Worm (Caenorhabditis elegans) whole organism, L2 larva: ENCODE measurements around the gene hecd-1.

Experiments used
- C34F6.9 ChIP-seq: fragments of 150-350 bp; optimal IDR thresholded peaks from 2 replicates; lab custom pipeline; 2014; ENCODE audit warnings: missing biosample characterization, missing genetic modification characterization
- F13H6.1 ChIP-seq: sonication (generic microtip); optimal IDR thresholded peaks from 2 replicates; lab custom pipeline; 2016; ENCODE audit warnings: missing genetic modification characterization, missing compliant biosample characterization
- Y55F3AM.14 ChIP-seq: fragments of 200-800 bp; sonication (Bioruptor generic); optimal IDR thresholded peaks from 2 replicates; lab custom pipeline; 2018; ENCODE audit warnings: mild to moderate bottlenecking, missing genetic modification characterization, missing compliant biosample characterization
- ZK546.5 ChIP-seq: sonication (generic microtip); optimal IDR thresholded peaks from 2 replicates; lab custom pipeline; 2017; ENCODE audit warnings: missing biosample characterization, missing genetic modification characterization
- alr-1 ChIP-seq: fragments of 150-350 bp; optimal IDR thresholded peaks from 2 replicates; lab custom pipeline; 2014; ENCODE audit warnings: missing biosample characterization, missing genetic modification characterization
- aly-2 ChIP-seq: fragments of 150-350 bp; optimal IDR thresholded peaks from 2 replicates; lab custom pipeline; 2014; ENCODE audit warnings: missing biosample characterization, missing genetic modification characterization
- ama-1 ChIP-seq: fragments of 150-350 bp; optimal IDR thresholded peaks from 2 replicates; lab custom pipeline; 2018; ENCODE audit warnings: inconsistent platforms
- blmp-1 ChIP-seq: sonication (generic microtip); optimal IDR thresholded peaks from 2 replicates; lab custom pipeline; 2017; ENCODE audit warnings: missing genetic modification characterization, mild to moderate bottlenecking, missing compliant biosample characterization, antibody characterized with exemption, moderate library complexity; ENCODE audit not compliant: insufficient read depth
- ceh-16 ChIP-seq: fragments of 150-350 bp; optimal IDR thresholded peaks from 2 replicates; lab custom pipeline; 2014; ENCODE audit warnings: missing biosample characterization, missing genetic modification characterization
- ceh-82 ChIP-seq: fragments of 150-350 bp; optimal IDR thresholded peaks from 2 replicates; lab custom pipeline; 2014; ENCODE audit warnings: missing biosample characterization, missing genetic modification characterization
- crh-2 ChIP-seq: sonication (generic microtip); optimal IDR thresholded peaks from 2 replicates; lab custom pipeline; 2017; ENCODE audit warnings: missing biosample characterization, missing genetic modification characterization
- dmd-4 ChIP-seq: sonication (generic microtip); optimal IDR thresholded peaks from 2 replicates; lab custom pipeline; 2017; ENCODE audit warnings: missing biosample characterization, missing genetic modification characterization
- egl-27 ChIP-seq: sonication (generic microtip); optimal IDR thresholded peaks from 3 replicates; lab custom pipeline; 2017; ENCODE audit warnings: missing biosample characterization, missing genetic modification reagents, missing genetic modification characterization
- elt-1 ChIP-seq: fragments of 150-350 bp; optimal IDR thresholded peaks from 2 replicates; lab custom pipeline; 2014; ENCODE audit warnings: missing biosample characterization, missing genetic modification characterization
- elt-3 ChIP-seq: sonication (generic microtip); optimal IDR thresholded peaks from 2 replicates; lab custom pipeline; 2017; ENCODE audit warnings: missing biosample characterization, missing genetic modification characterization
- fos-1 ChIP-seq: fragments of 150-350 bp; optimal IDR thresholded peaks from 2 replicates; lab custom pipeline; 2014; ENCODE audit warnings: missing biosample characterization, missing genetic modification characterization
- gmeb-1 ChIP-seq: fragments of 150-350 bp; optimal IDR thresholded peaks from 2 replicates; lab custom pipeline; 2014; ENCODE audit warnings: missing biosample characterization, missing genetic modification characterization
- lin-11 ChIP-seq: fragments of 150-350 bp; sonication (generic microtip); optimal IDR thresholded peaks from 2 replicates; lab custom pipeline; 2014; ENCODE audit warnings: missing biosample characterization, missing genetic modification characterization, inconsistent platforms, mixed read lengths
- lin-39 ChIP-seq: fragments of 150-350 bp; optimal IDR thresholded peaks from 2 replicates; lab custom pipeline; 2014; ENCODE audit warnings: missing biosample characterization, missing genetic modification reagents, missing genetic modification characterization
- lsy-2 ChIP-seq, 2 experiments: fragments of 150-350 bp in 1 of 2; sonication (generic microtip) in 1 of 2; optimal IDR thresholded peaks; 2 replicates each; lab custom pipeline; 2014 to 2017; ENCODE audit warnings: missing biosample characterization in 2 of 2, missing genetic modification characterization in 2 of 2
- mab-5 ChIP-seq: fragments of 150-350 bp; optimal IDR thresholded peaks from 2 replicates; lab custom pipeline; 2014; ENCODE audit warnings: missing biosample characterization, missing genetic modification characterization
- nhr-129 ChIP-seq: fragments of 150-350 bp; optimal IDR thresholded peaks from 2 replicates; lab custom pipeline; 2014; ENCODE audit warnings: missing biosample characterization, missing genetic modification characterization
- nhr-21 ChIP-seq: fragments of 150-350 bp; optimal IDR thresholded peaks from 2 replicates; lab custom pipeline; 2014; ENCODE audit warnings: missing biosample characterization, missing genetic modification characterization
- nhr-23 ChIP-seq: fragments of 150-350 bp; optimal IDR thresholded peaks from 2 replicates; lab custom pipeline; 2014; ENCODE audit warnings: missing biosample characterization, missing genetic modification reagents, missing genetic modification characterization
- nhr-237 ChIP-seq: fragments of 150-350 bp; optimal IDR thresholded peaks from 2 replicates; lab custom pipeline; 2014; ENCODE audit warnings: missing biosample characterization, missing genetic modification characterization
- nhr-25 ChIP-seq: fragments of 150-350 bp; sonication (generic microtip); optimal IDR thresholded peaks from 3 replicates; lab custom pipeline; 2014; ENCODE audit warnings: missing biosample characterization, missing genetic modification characterization
- nhr-6 ChIP-seq: fragments of 150-350 bp; optimal IDR thresholded peaks from 2 replicates; lab custom pipeline; 2014; ENCODE audit warnings: missing biosample characterization, missing genetic modification characterization
- nhr-77 ChIP-seq: fragments of 150-350 bp; optimal IDR thresholded peaks from 2 replicates; lab custom pipeline; 2014; ENCODE audit warnings: missing biosample characterization, missing genetic modification characterization
- peb-1 ChIP-seq: fragments of 150-350 bp; optimal IDR thresholded peaks from 2 replicates; lab custom pipeline; 2014; ENCODE audit warnings: missing biosample characterization, missing genetic modification characterization
- sem-4 ChIP-seq: fragments of 150-350 bp; optimal IDR thresholded peaks from 2 replicates; lab custom pipeline; 2014; ENCODE audit warnings: missing biosample characterization, missing genetic modification reagents, missing genetic modification characterization
- skn-1 ChIP-seq: sonication (generic microtip); optimal IDR thresholded peaks from 2 replicates; lab custom pipeline; 2017; ENCODE audit warnings: missing biosample characterization, missing genetic modification characterization
- sma-9 ChIP-seq, 2 experiments: fragments of 150-350 bp in 1 of 2; sonication (generic microtip) in 1 of 2; optimal IDR thresholded peaks; 2 replicates each; lab custom pipeline; 2014 to 2016; ENCODE audit warnings: missing genetic modification characterization in 2 of 2, mild to moderate bottlenecking in 1 of 2, missing biosample characterization in 1 of 2, missing compliant biosample characterization in 1 of 2, missing genetic modification reagents in 1 of 2, moderate library complexity in 1 of 2
- snpc-4 ChIP-seq: fragments of 150-350 bp; optimal IDR thresholded peaks from 2 replicates; lab custom pipeline; 2014; ENCODE audit warnings: missing biosample characterization, missing genetic modification characterization
- unc-39 ChIP-seq: fragments of 150-350 bp; optimal IDR thresholded peaks from 2 replicates; lab custom pipeline; 2014; ENCODE audit warnings: missing biosample characterization, missing genetic modification characterization
- unc-55 ChIP-seq: fragments of 150-350 bp; sonication (generic microtip); optimal IDR thresholded peaks from 3 replicates; lab custom pipeline; 2014; ENCODE audit warnings: missing biosample characterization, missing genetic modification reagents, missing genetic modification characterization
- zag-1 ChIP-seq: fragments of 150-350 bp; optimal IDR thresholded peaks from 2 replicates; lab custom pipeline; 2014; ENCODE audit warnings: missing biosample characterization, missing genetic modification characterization
- ztf-11 ChIP-seq: sonication (generic microtip); optimal IDR thresholded peaks from 2 replicates; lab custom pipeline; 2017; ENCODE audit warnings: missing biosample characterization, missing genetic modification characterization
- ztf-4 ChIP-seq: fragments of 150-350 bp; optimal IDR thresholded peaks from 2 replicates; lab custom pipeline; 2014; ENCODE audit warnings: missing biosample characterization, missing genetic modification characterization

Gene hecd-1

DNA sequence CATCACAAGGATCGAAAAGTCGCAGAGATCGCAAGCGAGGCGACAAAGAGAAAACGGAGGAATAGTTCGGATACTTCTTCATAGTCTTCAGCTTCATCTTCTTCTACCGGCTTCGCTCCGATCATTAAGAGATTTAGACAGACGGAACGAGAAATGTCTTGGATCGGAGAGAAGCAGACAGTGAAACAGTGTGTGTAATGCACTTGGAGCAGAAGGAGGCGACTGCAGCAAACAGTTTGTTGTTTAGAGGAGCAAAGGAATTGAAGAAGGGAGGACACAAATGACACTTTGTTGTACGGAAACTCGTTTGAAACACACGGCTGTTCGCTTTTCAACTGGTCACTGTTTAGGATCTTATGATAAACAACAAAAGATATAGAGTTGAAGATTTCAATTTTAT is 45.1 kb downstream of the hecd-1 start:
- no peak for TF ChIP-seq gmeb-1
- no peak for TF ChIP-seq sem-4 (tag; lab: Kevin White, UChicago)
- TF ChIP-seq nhr-77 (tag; lab: Kevin White, UChicago): no peak
- no peak for TF ChIP-seq nhr-237 (tag; lab: Kevin White, UChicago)
- TF ChIP-seq nhr-23: no peak
- TF ChIP-seq elt-1 (tag; lab: Kevin White, UChicago): no peak
- TF ChIP-seq Y55F3AM.14 (GFP tag; lab: Kevin White, UChicago): no peak
- TF ChIP-seq mab-5 (tag; lab: Kevin White, UChicago): no peak
- TF ChIP-seq elt-3 (tag; lab: Kevin White, UChicago): no peak
- TF ChIP-seq unc-39 (tag; lab: Kevin White, UChicago): no peak
- TF ChIP-seq aly-2 (tag; lab: Kevin White, UChicago): no peak
- no peak for TF ChIP-seq crh-2 (tag; lab: Kevin White, UChicago)
- TF ChIP-seq C34F6.9: peak; percentile 40
- TF ChIP-seq zag-1: no peak
- TF ChIP-seq ZK546.5: no peak
- TF ChIP-seq alr-1 (tag; lab: Kevin White, UChicago): no peak
- TF ChIP-seq ztf-11 (tag; lab: Kevin White, UChicago): no peak
- TF ChIP-seq nhr-129 (tag; lab: Kevin White, UChicago): peak; percentile 60
- no peak for TF ChIP-seq blmp-1 (tag; lab: Kevin White, UChicago)
- no peak for TF ChIP-seq lin-39 (tag; lab: Kevin White, UChicago)
- peak in 1 of 2 experiments; percentile 53 for TF ChIP-seq lsy-2 (tag; optimal IDR thresholded peaks at IDR 0.05; lab: Kevin White, UChicago)
- peak; percentile 12 for TF ChIP-seq fos-1
- no peak for TF ChIP-seq dmd-4 (tag; lab: Kevin White, UChicago)
- TF ChIP-seq F13H6.1 (tag; lab: Kevin White, UChicago): peak; percentile 92
- TF ChIP-seq ceh-82 (tag; lab: Kevin White, UChicago): no peak
- peak; percentile 71 for TF ChIP-seq sma-9 (GFP tag; optimal IDR thresholded peaks at IDR 0.05; lab: Kevin White, UChicago)
- TF ChIP-seq sma-9 (tag; optimal IDR thresholded peaks at IDR 0.05; lab: Kevin White, UChicago): no peak

DNA sequence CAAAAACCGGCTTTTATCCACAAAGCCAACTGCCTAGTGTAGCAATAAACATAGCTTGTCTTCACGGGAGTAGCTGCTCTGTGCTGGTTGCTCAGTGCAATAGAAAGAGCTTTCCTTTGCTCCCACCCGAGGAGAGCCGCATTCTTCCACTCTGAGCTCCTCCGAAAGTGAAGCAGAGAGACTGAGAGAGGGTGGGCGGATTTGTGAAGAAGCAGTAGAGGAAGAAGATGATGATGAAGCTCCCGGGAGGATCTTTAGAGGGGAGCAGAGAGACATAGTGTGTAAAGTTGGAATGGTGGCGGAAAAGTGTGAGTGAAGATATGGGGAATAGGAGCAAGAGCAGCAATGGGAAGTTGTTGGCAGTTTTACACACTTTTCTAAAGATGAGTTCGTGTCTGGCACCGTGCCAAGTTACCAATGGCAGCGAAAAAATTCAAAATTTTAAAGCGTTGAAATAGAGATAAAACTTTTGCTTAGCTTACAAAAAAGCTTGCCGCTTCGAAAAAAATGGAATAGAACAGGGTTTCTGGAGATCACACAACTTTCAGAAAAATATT is 45.9 kb downstream of the hecd-1 start, which contains the start of gene ZC477.4:
ZC477.4 (minus strand) TSS at position 276 of the 557 bp plus-strand sequence.
- TF ChIP-seq ceh-16 (tag; lab: Kevin White, UChicago) (no peak), dmd-4 (tag; lab: Kevin White, UChicago) (no peak), nhr-6 (tag; lab: Kevin White, UChicago) (no peak), fos-1 (no peak), gmeb-1 (no peak), unc-55 (no peak), F13H6.1 (tag; lab: Kevin White, UChicago) (peak; percentile 74), blmp-1 (tag; lab: Kevin White, UChicago) (no peak), sma-9 (GFP tag; optimal IDR thresholded peaks at IDR 0.05; lab: Kevin White, UChicago) (peak; percentile 48), sma-9 (tag; optimal IDR thresholded peaks at IDR 0.05; lab: Kevin White, UChicago) (no peak), egl-27 (no peak), nhr-129 (tag; lab: Kevin White, UChicago) (peak; percentile 67), elt-1 (tag; lab: Kevin White, UChicago) (no peak), C34F6.9 (peak; percentile 41)

DNA sequence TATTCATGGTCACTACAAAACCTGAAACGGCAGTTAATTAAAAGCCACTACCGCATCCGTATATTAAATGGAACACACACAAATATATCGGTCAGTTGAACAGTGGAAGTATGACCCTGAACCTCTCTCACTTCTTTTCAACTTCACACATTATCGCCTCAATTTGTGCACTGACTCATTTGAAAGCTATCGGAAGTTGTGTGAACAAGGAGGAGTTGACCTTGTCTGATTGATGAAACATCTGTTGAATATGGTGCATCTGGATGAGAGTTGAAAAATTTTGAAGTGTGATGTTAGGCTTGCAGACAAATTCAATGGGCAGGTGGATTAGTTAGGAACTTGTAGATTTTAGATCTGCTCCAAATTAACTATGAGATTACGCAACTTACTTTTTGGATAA is 47.1 kb downstream of the hecd-1 start:
- no peak for TF ChIP-seq zag-1
- TF ChIP-seq skn-1 (tag; lab: Kevin White, UChicago): no peak
- TF ChIP-seq nhr-129 (tag; lab: Kevin White, UChicago): no peak
- TF ChIP-seq unc-55: no peak

DNA sequence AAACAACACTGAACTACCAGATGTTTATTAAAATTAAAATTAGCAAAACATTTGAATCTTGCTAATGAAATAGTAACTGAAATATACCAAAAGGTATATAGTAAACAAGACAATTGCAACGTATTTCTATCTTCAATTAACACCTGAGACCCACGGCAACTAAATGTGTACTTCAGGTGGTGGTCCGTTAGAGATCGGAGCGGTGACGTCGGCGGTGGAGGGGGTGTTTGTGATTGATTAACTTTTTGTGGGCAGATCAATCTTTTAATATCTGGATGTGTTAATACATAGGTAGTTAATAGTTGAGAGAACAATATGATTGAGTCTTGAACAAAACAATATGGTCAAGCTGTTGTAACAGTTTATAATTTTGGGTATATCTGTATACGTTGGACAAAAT is 48.4 kb downstream of the hecd-1 start:
- no peak for TF ChIP-seq F13H6.1 (tag; lab: Kevin White, UChicago)
- peak; percentile 72 for TF ChIP-seq sma-9 (GFP tag; optimal IDR thresholded peaks at IDR 0.05; lab: Kevin White, UChicago)
- no peak for TF ChIP-seq sma-9 (tag; optimal IDR thresholded peaks at IDR 0.05; lab: Kevin White, UChicago)

DNA sequence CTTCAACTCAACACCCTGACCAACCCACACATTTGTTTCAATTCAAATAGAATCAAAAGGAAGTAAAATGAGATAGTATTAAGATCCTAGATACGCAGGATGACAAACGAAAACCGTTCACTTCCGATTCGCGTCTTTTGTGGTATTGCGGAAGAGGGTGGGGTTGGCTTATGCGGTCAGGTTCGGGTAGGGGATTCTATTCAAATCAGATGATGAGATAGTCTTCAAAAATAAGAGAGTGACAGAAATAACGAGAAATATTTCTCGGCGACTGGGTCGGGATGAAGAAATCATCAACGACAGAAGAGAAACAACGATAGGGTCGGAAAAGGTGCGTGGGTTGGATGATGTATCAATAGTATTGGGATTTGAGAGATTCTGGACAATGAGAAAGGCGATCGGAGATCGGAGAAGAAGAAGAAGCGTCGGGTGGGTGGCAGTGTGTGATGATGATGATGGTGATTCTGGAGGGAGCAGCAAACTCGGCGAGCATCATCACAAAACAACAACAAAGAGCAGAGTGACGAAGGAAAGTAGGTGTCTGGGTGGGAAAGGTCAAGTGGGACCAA is 49.0 kb downstream of the hecd-1 start:
- TF ChIP-seq nhr-77 (tag; lab: Kevin White, UChicago) (no peak), ZK546.5 (no peak), lsy-2 (tag; optimal IDR thresholded peaks at IDR 0.05; lab: Kevin White, UChicago) (peak in 1 of 2 experiments; percentile 15), F13H6.1 (tag; lab: Kevin White, UChicago) (peak; percentile 49), zag-1 (no peak), peb-1 (tag; lab: Kevin White, UChicago) (no peak), ztf-4 (tag; lab: Kevin White, UChicago) (no peak), blmp-1 (tag; lab: Kevin White, UChicago) (peak; percentile 27), egl-27 (no peak), nhr-237 (tag; lab: Kevin White, UChicago) (no peak), nhr-25 (no peak), mab-5 (tag; lab: Kevin White, UChicago) (no peak), C34F6.9 (peak; percentile 31), sma-9 (GFP tag; optimal IDR thresholded peaks at IDR 0.05; lab: Kevin White, UChicago) (peak; percentile 28), sma-9 (tag; optimal IDR thresholded peaks at IDR 0.05; lab: Kevin White, UChicago) (no peak), skn-1 (tag; lab: Kevin White, UChicago) (no peak), snpc-4 (no peak), ceh-82 (tag; lab: Kevin White, UChicago) (no peak), alr-1 (tag; lab: Kevin White, UChicago) (no peak), nhr-21 (tag; lab: Kevin White, UChicago) (peak; percentile 25), crh-2 (tag; lab: Kevin White, UChicago) (no peak), lin-11 (tag; lab: Kevin White, UChicago) (no peak), nhr-129 (tag; lab: Kevin White, UChicago) (peak; percentile 25), elt-3 (tag; lab: Kevin White, UChicago) (no peak), ama-1 (lab: Kevin White, UChicago) (no peak)
- TF ChIP-seq, all 48 proteins: peak for 7
